Worm (Caenorhabditis elegans): ENCODE results near the gene C18A11.4.

The C18A11.4 gene

DNA sequence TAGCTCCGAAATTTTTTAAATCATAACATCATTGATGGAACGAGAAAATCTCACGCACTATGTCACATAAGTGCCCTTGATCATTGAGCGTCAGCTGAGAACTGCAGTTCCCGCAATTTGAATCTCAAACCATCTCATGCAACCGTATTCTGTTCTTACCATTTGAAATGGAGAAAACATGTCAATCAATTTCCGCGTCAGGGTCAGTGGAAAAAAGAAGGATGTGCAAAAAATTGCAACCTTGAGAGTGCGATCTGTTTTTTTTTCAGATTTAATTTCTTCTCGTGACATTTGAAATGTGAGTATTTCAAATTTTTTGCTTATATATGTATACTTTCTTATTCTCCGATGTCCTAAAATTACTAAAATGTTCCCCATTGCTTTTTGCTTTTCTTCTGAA lies 34.7 kb upstream of the C18A11.4 start (continued):
- TF ChIP-seq ceh-82 (tag; optimal IDR thresholded peaks at IDR 0.05), result no peak
- TF ChIP-seq lin-38 (GFP tag; IDR thresholded peaks at IDR 0.05), result no peak
- no peak for TF ChIP-seq nhr-11 (tag; optimal IDR thresholded peaks at IDR 0.05)
- no peak for TF ChIP-seq pqm-1 (tag; optimal IDR thresholded peaks at IDR 0.05)
- peak; percentile 94 for TF ChIP-seq nhr-25 (tag; optimal IDR thresholded peaks at IDR 0.05; ENCODE audit: borderline replicate concordance, insufficient read depth)
- no peak for TF ChIP-seq mdt-29 (GFP tag; IDR thresholded peaks at IDR 0.05)
- TF ChIP-seq ceh-62 (tag; optimal IDR thresholded peaks at IDR 0.05), result no peak
- no peak for TF ChIP-seq dmd-6 (GFP tag; IDR thresholded peaks at IDR 0.05)
- no peak for TF ChIP-seq nhr-28 (tag; optimal IDR thresholded peaks at IDR 0.05)

DNA sequence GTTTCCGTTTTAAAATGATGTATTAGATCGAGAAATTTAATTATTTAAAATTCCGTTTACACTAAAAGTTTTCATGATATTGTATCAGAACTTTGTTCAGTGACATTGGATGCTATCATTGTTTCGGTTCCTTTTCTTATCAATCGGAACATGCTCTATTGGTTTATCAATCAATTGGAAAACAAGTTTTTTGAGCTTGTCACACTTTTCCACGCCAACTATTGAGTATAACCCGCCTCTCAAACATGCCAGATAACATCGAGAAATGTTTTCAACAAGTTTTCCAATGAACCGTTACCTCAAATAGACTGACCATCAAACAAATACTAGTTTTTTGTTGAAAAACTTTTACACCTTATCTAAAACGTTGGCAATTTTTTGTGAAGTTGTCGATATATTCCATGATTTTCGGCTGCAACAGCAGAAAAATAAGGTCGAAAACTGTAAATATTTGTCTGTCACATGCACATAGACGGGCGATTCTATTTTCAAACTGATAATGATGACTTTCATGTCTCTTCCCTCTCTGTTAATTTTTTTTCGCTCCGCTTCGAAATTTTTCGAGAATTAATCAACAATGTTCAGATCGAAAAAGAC lies 30.8 kb upstream of the C18A11.4 start, which contains the start of gene unk-1:
Gene unk-1 (plus strand): TSS at position 577 of the 597 bp plus-strand sequence.
- TF ChIP-seq T20F7.1 (GFP tag; optimal IDR thresholded peaks at IDR 0.05) (no peak), daf-16 (GFP tag; optimal IDR thresholded peaks at IDR 0.05) (no peak), daf-16 (tag; optimal IDR thresholded peaks at IDR 0.05) (peak; percentile 96), hlh-11 (tag; optimal IDR thresholded peaks at IDR 0.05) (peak; percentile 61), aha-1 (tag) (peak; percentile 61), mxl-2 (GFP tag; conservative IDR thresholded peaks at IDR 0.05) (no peak), dve-1 (tag; optimal IDR thresholded peaks at IDR 0.05; ENCODE audit: insufficient read depth) (peak; percentile 49), nhr-111 (GFP tag; optimal IDR thresholded peaks at IDR 0.05) (no peak), spr-3 (GFP tag; optimal IDR thresholded peaks at IDR 0.05) (no peak), unc-62 (GFP tag; optimal IDR thresholded peaks at IDR 0.05 in 1 of 2) (peak in 1 of 2 experiments; percentile 29), unc-62 (tag; optimal IDR thresholded peaks at IDR 0.05) (no peak), F37D6.2 (tag; optimal IDR thresholded peaks at IDR 0.05) (no peak), lsy-2 (tag; optimal IDR thresholded peaks at IDR 0.05) (no peak), nhr-28 (tag; optimal IDR thresholded peaks at IDR 0.05) (peak; percentile 47), F44E2.7 (GFP tag; IDR thresholded peaks at IDR 0.05) (no peak), pqm-1 (tag; optimal IDR thresholded peaks at IDR 0.05) (peak; percentile 77), nhr-102 (tag; optimal IDR thresholded peaks at IDR 0.05) (no peak), dmd-6 (GFP tag; IDR thresholded peaks at IDR 0.05) (peak; percentile 35)

- TF ChIP-seq zip-2 (tag; optimal IDR thresholded peaks at IDR 0.05), result no peak
- TF ChIP-seq ztf-11 (tag; optimal IDR thresholded peaks at IDR 0.05), result no peak
- TF ChIP-seq T26A8.4 (GFP tag; IDR thresholded peaks at IDR 0.05), result no peak
- TF ChIP-seq nhr-10 (tag; optimal IDR thresholded peaks at IDR 0.05), result no peak
- TF ChIP-seq hlh-30 (tag; optimal IDR thresholded peaks at IDR 0.05; ENCODE audit: insufficient read depth), result peak; percentile 68
- TF ChIP-seq aly-2 (tag; optimal IDR thresholded peaks at IDR 0.05), result no peak
- no peak for TF ChIP-seq ztf-7 (tag; optimal IDR thresholded peaks at IDR 0.05)
- no peak for TF ChIP-seq daf-16 (GFP tag; optimal IDR thresholded peaks at IDR 0.05)
- peak; percentile 2 for TF ChIP-seq daf-16 (tag; optimal IDR thresholded peaks at IDR 0.05)
- TF ChIP-seq aha-1 (tag), result peak; percentile 19
These were observed 29.4 kb upstream of the C18A11.4 start for ce11 chrX:8015889-8016288.

DNA sequence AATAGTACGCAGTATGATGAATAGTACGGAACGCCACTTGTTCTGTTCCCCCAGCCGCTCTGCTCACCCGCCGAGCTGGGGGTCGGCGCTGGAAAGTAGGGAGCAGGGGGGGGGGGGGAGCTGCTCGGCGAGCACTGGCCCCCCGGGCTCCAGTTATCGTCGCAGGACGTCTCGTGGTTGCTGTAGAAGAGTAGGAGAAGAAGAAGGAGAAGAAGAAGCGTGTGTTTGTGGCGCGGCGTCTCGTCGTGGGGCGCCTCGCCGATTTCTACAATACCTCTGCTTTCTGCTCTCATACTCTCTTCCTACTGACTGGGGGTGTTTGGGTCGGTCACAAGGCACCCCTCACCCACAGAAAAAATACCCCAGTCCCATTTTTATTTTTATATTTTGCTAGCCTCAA lies 28.0 kb upstream of the C18A11.4 start:
- 0 out of 2 replicates have a peak, but pooled peaks have one; percentile 24 for TF ChIP-seq lin-38 (GFP tag; IDR thresholded peaks at IDR 0.05)
- peak; percentile 65; the same call in 1 of the 2 replicates for TF ChIP-seq D1046.2 (GFP tag; IDR thresholded peaks at IDR 0.05)
- TF ChIP-seq T20F7.1 (GFP tag; optimal IDR thresholded peaks at IDR 0.05), result no peak
- peak; percentile 59 for TF ChIP-seq mes-2 (tag; optimal IDR thresholded peaks at IDR 0.05; ENCODE audit: poor library complexity, severe bottlenecking)
- TF ChIP-seq lin-1 (GFP tag; IDR thresholded peaks at IDR 0.05), result no peak
- 0 out of 2 replicates have a peak, but pooled peaks have one; percentile 18 for TF ChIP-seq dmd-8 (GFP tag; IDR thresholded peaks at IDR 0.05)
- 0 out of 2 replicates have a peak, but pooled peaks have one; percentile 22 for TF ChIP-seq arid-1 (GFP tag; conservative IDR thresholded peaks at IDR 0.05)
- TF ChIP-seq rbr-2 (tag; optimal IDR thresholded peaks at IDR 0.05), result peak; percentile 51
- TF ChIP-seq T26A8.4 (GFP tag; IDR thresholded peaks at IDR 0.05), result peak; percentile 50; the same call in 1 of the 2 replicates
- no peak for TF ChIP-seq ces-1 (GFP tag; optimal IDR thresholded peaks at IDR 0.05)
- no peak for TF ChIP-seq egl-27 (tag; optimal IDR thresholded peaks at IDR 0.05)
- peak; percentile 81 for TF ChIP-seq ctbp-1 (GFP tag; IDR thresholded peaks at IDR 0.05)
- TF ChIP-seq hif-1 (tag; optimal IDR thresholded peaks at IDR 0.05), result no peak
- no peak for TF ChIP-seq spr-3 (GFP tag; optimal IDR thresholded peaks at IDR 0.05)
- no peak for TF ChIP-seq F10B5.3 (tag; optimal IDR thresholded peaks at IDR 0.05)
- no peak for TF ChIP-seq mxl-2 (GFP tag; conservative IDR thresholded peaks at IDR 0.05)
- peak; percentile 26 for TF ChIP-seq F37D6.2 (tag; optimal IDR thresholded peaks at IDR 0.05)
- no peak for TF ChIP-seq mdt-29 (GFP tag; IDR thresholded peaks at IDR 0.05)
- 0 out of 2 replicates have a peak, but pooled peaks have one; percentile 31 for TF ChIP-seq Y105C5A.15 (GFP tag; IDR thresholded peaks at IDR 0.05)
- TF ChIP-seq Y48G9A.11 (GFP tag; IDR thresholded peaks at IDR 0.05), result peak; percentile 32; the same call in 1 of the 2 replicates
- peak; percentile 48; the same call in 1 of the 2 replicates for TF ChIP-seq saeg-2 (GFP tag; IDR thresholded peaks at IDR 0.05)

Measured in whole organism, L4 larva.